Worm (Caenorhabditis elegans) whole organism, L3 larva: ENCODE measurements around the gene Y97E10AR.1.

Experiments
- R02D3.7 ChIP-seq: fragments of 150-350 bp; optimal IDR thresholded peaks from 2 replicates; lab custom pipeline; 2014; ENCODE audit warnings: missing biosample characterization, missing genetic modification characterization
- ceh-16 ChIP-seq: sonication (generic microtip); optimal IDR thresholded peaks from 2 replicates; lab custom pipeline; 2017; ENCODE audit warnings: missing biosample characterization, missing genetic modification characterization
- elt-2 ChIP-seq: sonication (generic microtip); optimal IDR thresholded peaks from 2 replicates; lab custom pipeline; 2016; ENCODE audit warnings: missing genetic modification reagents, mild to moderate bottlenecking, missing genetic modification characterization, missing compliant biosample characterization
- elt-3 ChIP-seq, 3 experiments: fragments of 150-350 bp in 1 of 3; sonication (generic microtip) in 2 of 3; optimal IDR thresholded peaks; 2 replicates in 2 of 3; 4 replicates in 1 of 3; lab custom pipeline; 2014 to 2017; ENCODE audit warnings: missing biosample characterization in 3 of 3, missing genetic modification characterization in 3 of 3
- fkh-10 ChIP-seq: sonication (generic microtip); optimal IDR thresholded peaks from 2 replicates; lab custom pipeline; 2017; ENCODE audit warnings: missing biosample characterization, missing genetic modification reagents, missing genetic modification characterization
- fos-1 ChIP-seq: fragments of 150-350 bp; optimal IDR thresholded peaks from 2 replicates; lab custom pipeline; 2014; ENCODE audit warnings: missing biosample characterization, missing genetic modification characterization
- hmg-11 ChIP-seq: sonication (generic microtip); optimal IDR thresholded peaks from 2 replicates; lab custom pipeline; 2016; ENCODE audit warnings: missing genetic modification characterization, missing compliant biosample characterization
- lin-39 ChIP-seq: fragments of 150-350 bp; optimal IDR thresholded peaks from 2 replicates; lab custom pipeline; 2018; ENCODE audit warnings: missing biosample characterization, missing genetic modification reagents, missing genetic modification characterization
- mdl-1 ChIP-seq: fragments of 150-350 bp; optimal IDR thresholded peaks from 2 replicates; lab custom pipeline; 2014; ENCODE audit warnings: missing biosample characterization, missing genetic modification characterization
- nhr-23 ChIP-seq: fragments of 150-350 bp; optimal IDR thresholded peaks from 2 replicates; lab custom pipeline; 2014; ENCODE audit warnings: missing biosample characterization, missing genetic modification reagents, missing genetic modification characterization
- nhr-25 ChIP-seq: sonication (generic microtip); optimal IDR thresholded peaks from 2 replicates; lab custom pipeline; 2017; ENCODE audit warnings: missing biosample characterization, missing genetic modification characterization
- nhr-28 ChIP-seq: fragments of 150-350 bp; optimal IDR thresholded peaks from 2 replicates; lab custom pipeline; 2014; ENCODE audit warnings: missing biosample characterization, missing genetic modification characterization
- skn-1 ChIP-seq: fragments of 150-350 bp; optimal IDR thresholded peaks from 2 replicates; lab custom pipeline; 2014; ENCODE audit warnings: missing biosample characterization, missing genetic modification characterization
- snpc-4 ChIP-seq: fragments of 150-350 bp; optimal IDR thresholded peaks from 2 replicates; lab custom pipeline; 2014; ENCODE audit warnings: missing biosample characterization, missing genetic modification characterization

DNA sequence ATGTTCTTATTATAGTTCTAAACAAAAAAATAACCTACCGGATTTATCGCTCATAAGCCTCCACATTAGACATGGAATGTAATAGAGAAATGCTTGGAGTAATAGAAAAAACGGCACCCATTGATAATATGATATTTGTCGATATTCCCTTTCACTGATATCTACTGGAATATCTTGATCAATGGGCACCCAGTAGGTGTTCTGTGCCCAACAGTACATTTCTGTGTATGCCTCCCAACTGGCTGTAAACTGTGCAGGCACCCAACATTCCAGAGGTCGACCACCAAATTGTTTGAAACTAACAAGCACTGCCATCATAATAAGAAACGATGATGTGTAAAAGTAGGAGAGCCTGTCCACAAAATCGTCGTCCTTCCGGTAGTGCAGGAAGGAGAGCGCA, 36.8 kb upstream of the Y97E10AR.1 start:
- no peak for TF ChIP-seq nhr-28 (tag; lab: Kevin White, UChicago)
- no peak for TF ChIP-seq ceh-16 (tag; lab: Kevin White, UChicago)
- TF ChIP-seq elt-2 (tag; lab: Kevin White, UChicago) = no peak
- TF ChIP-seq fkh-10 (GFP tag; lab: Kevin White, UChicago) = no peak
- TF ChIP-seq skn-1 = no peak
- TF ChIP-seq mdl-1 (tag; lab: Kevin White, UChicago) = no peak
- no peak for TF ChIP-seq nhr-25 (tag; lab: Kevin White, UChicago)
- TF ChIP-seq elt-3 (tag; optimal IDR thresholded peaks at IDR 0.05; lab: Kevin White, UChicago) = no peak
- TF ChIP-seq R02D3.7 (tag; lab: Kevin White, UChicago) = no peak
- TF ChIP-seq snpc-4 (tag; lab: Kevin White, UChicago) = no peak
- TF ChIP-seq fos-1 (tag; lab: Kevin White, UChicago) = no peak
- TF ChIP-seq hmg-11 (tag; lab: Kevin White, UChicago) = no peak
- no peak for TF ChIP-seq lin-39 (tag; lab: Kevin White, UChicago)
- no peak for TF ChIP-seq nhr-23 (tag; lab: Kevin White, UChicago)
